Worm (Caenorhabditis elegans): ENCODE data around the gene pat-2.

Gene pat-2

DNA sequence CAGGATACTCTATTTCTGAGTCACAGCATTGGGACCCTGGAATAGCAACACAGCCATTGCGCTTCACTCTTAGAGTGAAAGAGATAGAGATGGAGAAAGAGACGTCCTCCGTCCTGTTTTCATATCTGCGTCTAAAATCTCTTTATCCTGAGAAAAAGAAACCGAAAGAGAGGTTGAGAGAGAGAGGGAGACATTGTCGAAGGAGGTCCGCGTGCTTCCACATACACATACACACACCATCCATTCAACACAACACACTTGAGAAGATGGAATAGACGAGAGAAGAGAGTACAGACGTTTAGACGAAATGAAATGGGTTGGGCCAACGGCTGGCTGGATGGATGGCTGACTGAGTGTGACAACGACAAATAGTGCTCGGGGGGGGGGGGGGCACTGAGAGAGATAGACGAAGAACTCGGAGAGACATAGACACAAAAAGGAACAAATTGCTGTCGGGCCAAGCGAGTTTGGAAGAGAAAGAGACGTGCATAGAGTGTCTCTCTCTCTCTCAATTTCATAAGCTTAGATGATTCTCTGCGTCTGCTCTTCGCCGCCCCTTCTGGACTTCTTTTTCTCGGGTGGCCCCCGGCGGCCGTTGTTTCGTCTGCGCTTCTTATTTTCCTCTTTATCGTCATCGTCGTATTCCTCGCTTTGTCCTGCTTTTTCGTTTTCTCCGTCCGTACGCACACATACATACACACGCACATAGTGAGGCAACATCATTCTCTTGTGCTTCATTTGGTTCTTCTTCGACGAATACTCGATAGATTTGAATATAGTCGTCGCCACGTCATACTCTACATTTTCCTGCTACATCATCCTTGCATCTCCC is 18.5 kb upstream of the pat-2 start, which contains the start of gene F54F2.6 (continued):
- peak; percentile 42 for TF ChIP-seq madf-10 (tag; optimal IDR thresholded peaks at IDR 0.05)
- TF ChIP-seq nhr-120 (GFP tag; IDR thresholded peaks at IDR 0.05), result no peak
- no peak for TF ChIP-seq ztf-25 (GFP tag; IDR thresholded peaks at IDR 0.05)
- no peak for TF ChIP-seq F22D6.2 (tag; optimal IDR thresholded peaks at IDR 0.05)
- TF ChIP-seq lag-1 (GFP tag; IDR thresholded peaks at IDR 0.05), result no peak
- peak; percentile 82 for TF ChIP-seq chd-7 (tag; optimal IDR thresholded peaks at IDR 0.05)
- peak; percentile 57 for TF ChIP-seq C06A6.2 (GFP tag; conservative IDR thresholded peaks at IDR 0.05)
- TF ChIP-seq zfh-2 (GFP tag; conservative IDR thresholded peaks at IDR 0.05), result peak; percentile 99
- TF ChIP-seq ztf-6 (GFP tag; IDR thresholded peaks at IDR 0.05), result no peak
- peak; percentile 83 for TF ChIP-seq egrh-3 (GFP tag; IDR thresholded peaks at IDR 0.05)
- no peak for TF ChIP-seq akir-1 (GFP tag; optimal IDR thresholded peaks at IDR 0.05)
- TF ChIP-seq mel-28 (tag; optimal IDR thresholded peaks at IDR 0.05; ENCODE audit: borderline replicate concordance), result no peak
- TF ChIP-seq pha-4 (tag; optimal IDR thresholded peaks at IDR 0.05), result no peak
- peak; percentile 77 for TF ChIP-seq lin-40 (tag; optimal IDR thresholded peaks at IDR 0.05)
- TF ChIP-seq F39B2.1 (GFP tag; IDR thresholded peaks at IDR 0.05), result no peak
- TF ChIP-seq F10E7.11 (tag; optimal IDR thresholded peaks at IDR 0.05), result peak; percentile 9
- TF ChIP-seq ceh-58 (GFP tag; IDR thresholded peaks at IDR 0.05), result no peak
- TF ChIP-seq Y67H2A.10 (GFP tag; conservative IDR thresholded peaks at IDR 0.05), result no peak
- peak; percentile 1 for TF ChIP-seq athp-1 (tag; optimal IDR thresholded peaks at IDR 0.05)
- TF ChIP-seq hrde-1 (tag; optimal IDR thresholded peaks at IDR 0.05; ENCODE audit: borderline replicate concordance), result no peak
- peak in 1 of 2 experiments; percentile 36 for TF ChIP-seq let-607 (tag; optimal IDR thresholded peaks at IDR 0.05)
- TF ChIP-seq nhr-80 (tag; optimal IDR thresholded peaks at IDR 0.05), result peak; percentile 61
- peak; percentile 16 for TF ChIP-seq tlf-1 (GFP tag; optimal IDR thresholded peaks at IDR 0.05)
- TF ChIP-seq F33H1.4 (GFP tag; IDR thresholded peaks at IDR 0.05), result no peak
- TF ChIP-seq aptf-3 (GFP tag; IDR thresholded peaks at IDR 0.05), result no peak
- TF ChIP-seq F55B11.4 (tag; optimal IDR thresholded peaks at IDR 0.05; ENCODE audit: borderline replicate concordance, insufficient read depth), result no peak
- peak; percentile 36 for TF ChIP-seq lin-54 (GFP tag; optimal IDR thresholded peaks at IDR 0.05)
- TF ChIP-seq ccch-3 (GFP tag; optimal IDR thresholded peaks at IDR 0.05), result no peak
- no peak for TF ChIP-seq Y95B8A.8 (GFP tag; IDR thresholded peaks at IDR 0.05)
- no peak for TF ChIP-seq ceh-100 (GFP tag; IDR thresholded peaks at IDR 0.05)
- peak; percentile 32 for TF ChIP-seq B0035.1 (tag; optimal IDR thresholded peaks at IDR 0.05)
- no peak for TF ChIP-seq Y79H2A.3 (GFP tag; conservative IDR thresholded peaks at IDR 0.05)
- TF ChIP-seq dpff-1 (tag; optimal IDR thresholded peaks at IDR 0.05), result peak; percentile 20
- TF ChIP-seq egl-18 (GFP tag; IDR thresholded peaks at IDR 0.05), result 0 out of 2 replicates have a peak, but pooled peaks have one; percentile 8
- peak in 1 of 3 experiments; percentile 78 for TF ChIP-seq lin-35 (GFP tag; optimal IDR thresholded peaks at IDR 0.05)
- TF ChIP-seq snpc-4 (GFP tag; optimal IDR thresholded peaks at IDR 0.05), result no peak
- TF ChIP-seq snpc-4 (tag; optimal IDR thresholded peaks at IDR 0.05), result peak in 2 of 4 experiments; percentile 50
- peak; percentile 97 for TF ChIP-seq K12H6.12 (tag; optimal IDR thresholded peaks at IDR 0.05)
- peak; percentile 88 for TF ChIP-seq ceh-27 (GFP tag; optimal IDR thresholded peaks at IDR 0.05)
- peak; percentile 51 for TF ChIP-seq ztf-26 (tag; optimal IDR thresholded peaks at IDR 0.05)
- TF ChIP-seq egl-44 (GFP tag; IDR thresholded peaks at IDR 0.05), result peak; percentile 69; the same call in 1 of the 2 replicates
- no peak for TF ChIP-seq ztf-18 (tag; optimal IDR thresholded peaks at IDR 0.05)
- TF ChIP-seq ceh-40 (GFP tag; IDR thresholded peaks at IDR 0.05), result no peak
- TF ChIP-seq ekl-4 (GFP tag; IDR thresholded peaks at IDR 0.05), result 0 out of 2 replicates have a peak, but pooled peaks have one; percentile 12
- no peak for TF ChIP-seq dpl-1 (GFP tag; optimal IDR thresholded peaks at IDR 0.05)
- TF ChIP-seq ceh-91 (GFP tag; IDR thresholded peaks at IDR 0.05), result no peak
- no peak for TF ChIP-seq zim-3 (tag; optimal IDR thresholded peaks at IDR 0.05)
